Worm (Caenorhabditis elegans) whole organism, young adult: Measurements from ENCODE around the gene C29F9.6.

ENCODE experiments used
- B0019.2 ChIP-seq: fragments of 200-800 bp; sonication (Bioruptor generic); conservative IDR thresholded peaks from 2 replicates; pipeline ENCODE4 v1.3.6; 2022; ENCODE audit warnings: missing genetic modification reagents, missing genetic modification characterization, missing compliant biosample characterization
- D2030.7 ChIP-seq: fragments of 200-800 bp; sonication (Bioruptor generic); IDR thresholded peaks from 2 replicates; pipeline ENCODE4 v1.3.6; 2022; ENCODE audit warnings: missing genetic modification reagents, missing genetic modification characterization, missing compliant biosample characterization
- F22D6.2 ChIP-seq: sonication (generic microtip); optimal IDR thresholded peaks from 2 replicates; lab custom pipeline; 2016; ENCODE audit warnings: mild to moderate bottlenecking, missing genetic modification characterization, missing compliant biosample characterization
- F39B2.1 ChIP-seq: fragments of 200-800 bp; sonication (Bioruptor generic); IDR thresholded peaks from 2 replicates; pipeline ENCODE4 v1.3.6; 2022; ENCODE audit warnings: missing genetic modification reagents, missing genetic modification characterization, missing compliant biosample characterization
- F49E8.2 ChIP-seq: sonication (generic microtip); optimal IDR thresholded peaks from 3 replicates; lab custom pipeline; 2017; ENCODE audit warnings: missing genetic modification characterization, mild to moderate bottlenecking, missing compliant biosample characterization, antibody characterized with exemption, moderate library complexity; ENCODE audit not compliant: insufficient read depth
- F57C9.4 ChIP-seq: sonication (generic microtip); optimal IDR thresholded peaks from 2 replicates; lab custom pipeline; 2017; ENCODE audit warnings: mild to moderate bottlenecking, missing genetic modification characterization, missing compliant biosample characterization
- K11D2.4 ChIP-seq: fragments of 200-800 bp; sonication (Bioruptor generic); IDR thresholded peaks from 2 replicates; pipeline ENCODE4 v1.3.6; 2022; ENCODE audit warnings: missing genetic modification reagents, missing genetic modification characterization, missing compliant biosample characterization
- T07F8.4 ChIP-seq: sonication (generic microtip); optimal IDR thresholded peaks from 2 replicates; lab custom pipeline; 2016; ENCODE audit warnings: mild to moderate bottlenecking, missing genetic modification characterization, moderate library complexity, missing compliant biosample characterization
- T26A5.8 ChIP-seq: sonication (generic microtip); optimal IDR thresholded peaks from 2 replicates; lab custom pipeline; 2016; ENCODE audit warnings: missing genetic modification characterization, missing compliant biosample characterization
- Y79H2A.3 ChIP-seq: fragments of 200-800 bp; sonication (Bioruptor generic); conservative IDR thresholded peaks from 2 replicates; pipeline ENCODE4 v1.3.6; 2022; ENCODE audit warnings: missing genetic modification reagents, missing genetic modification characterization, missing compliant biosample characterization
- Y95B8A.8 ChIP-seq: fragments of 200-800 bp; sonication (Bioruptor generic); IDR thresholded peaks from 2 replicates; pipeline ENCODE4 v1.3.6; 2022; ENCODE audit warnings: missing genetic modification reagents, missing genetic modification characterization, missing compliant biosample characterization
- akir-1 ChIP-seq: fragments of 200-800 bp; sonication (Bioruptor generic); optimal IDR thresholded peaks from 2 replicates; lab custom pipeline; 2018; ENCODE audit warnings: mild to moderate bottlenecking, missing genetic modification characterization, moderate library complexity, missing compliant biosample characterization
- ceh-58 ChIP-seq: fragments of 200-800 bp; sonication (Bioruptor generic); IDR thresholded peaks from 2 replicates; pipeline ENCODE4 v1.3.6; 2022; ENCODE audit warnings: missing genetic modification characterization, missing compliant biosample characterization
- chd-7 ChIP-seq: sonication (generic microtip); optimal IDR thresholded peaks from 2 replicates; lab custom pipeline; 2016; ENCODE audit warnings: mild to moderate bottlenecking, missing genetic modification characterization, moderate library complexity, missing compliant biosample characterization
- die-1 ChIP-seq: sonication (generic microtip); optimal IDR thresholded peaks from 2 replicates; lab custom pipeline; 2016; ENCODE audit warnings: missing genotype, mild to moderate bottlenecking, missing genetic modification characterization, missing compliant biosample characterization
- dpff-1 ChIP-seq: sonication (generic microtip); optimal IDR thresholded peaks from 2 replicates; lab custom pipeline; 2017; ENCODE audit warnings: mild to moderate bottlenecking, missing genetic modification characterization, missing compliant biosample characterization
- dpl-1 ChIP-seq: fragments of 150-350 bp; optimal IDR thresholded peaks from 2 replicates; lab custom pipeline; 2014; ENCODE audit warnings: missing biosample characterization, missing genetic modification reagents, missing genetic modification characterization
- egrh-3 ChIP-seq: fragments of 200-800 bp; sonication (Bioruptor generic); IDR thresholded peaks from 2 replicates; pipeline ENCODE4 v1.3.6; 2022; ENCODE audit warnings: missing genetic modification reagents, missing genetic modification characterization, missing compliant biosample characterization
- ekl-4 ChIP-seq: fragments of 200-800 bp; sonication (Bioruptor generic); IDR thresholded peaks from 2 replicates; pipeline ENCODE4 v1.3.6; 2022; ENCODE audit warnings: missing genetic modification reagents, missing genetic modification characterization, missing compliant biosample characterization
- fkh-3 ChIP-seq: sonication (generic microtip); optimal IDR thresholded peaks from 2 replicates; lab custom pipeline; 2016; ENCODE audit warnings: mild to moderate bottlenecking, missing genetic modification characterization, missing compliant biosample characterization
- hmg-1.2 ChIP-seq: fragments of 200-800 bp; sonication (Bioruptor generic); IDR thresholded peaks from 2 replicates; pipeline ENCODE4 v1.3.6; 2022; ENCODE audit warnings: missing genetic modification reagents, missing genetic modification characterization, missing compliant biosample characterization
- hmg-20 ChIP-seq: fragments of 200-800 bp; sonication (Bioruptor generic); IDR thresholded peaks from 2 replicates; pipeline ENCODE4 v1.3.6; 2022; ENCODE audit warnings: missing genetic modification reagents, missing genetic modification characterization, missing compliant biosample characterization
- hrde-1 ChIP-seq: sonication (generic microtip); optimal IDR thresholded peaks from 2 replicates; lab custom pipeline; 2016; ENCODE audit warnings: missing genetic modification characterization, mild to moderate bottlenecking, missing compliant biosample characterization, moderate library complexity, missing genotype, missing genetic modification reagents, borderline replicate concordance
- lin-26 ChIP-seq: fragments of 200-800 bp; sonication (Bioruptor generic); IDR thresholded peaks from 2 replicates; pipeline ENCODE4 v1.3.6; 2022; ENCODE audit warnings: missing genetic modification reagents, missing genetic modification characterization, missing compliant biosample characterization
- madf-6 ChIP-seq: fragments of 200-800 bp; sonication (Bioruptor generic); IDR thresholded peaks from 2 replicates; pipeline ENCODE4 v1.3.6; 2022; ENCODE audit warnings: missing genetic modification reagents, missing genetic modification characterization, missing compliant biosample characterization
- madf-8 ChIP-seq: fragments of 200-800 bp; sonication (Bioruptor generic); conservative IDR thresholded peaks from 2 replicates; pipeline ENCODE4 v1.3.6; 2022; ENCODE audit warnings: missing genetic modification reagents, missing genetic modification characterization, missing compliant biosample characterization
- nhr-120 ChIP-seq: fragments of 200-800 bp; sonication (Bioruptor generic); IDR thresholded peaks from 2 replicates; pipeline ENCODE4 v1.3.6; 2022; ENCODE audit warnings: missing genetic modification characterization, missing compliant biosample characterization
- nhr-80 ChIP-seq: sonication (generic microtip); optimal IDR thresholded peaks from 2 replicates; lab custom pipeline; 2016; ENCODE audit warnings: missing genetic modification characterization, missing compliant biosample characterization
- rcor-1 ChIP-seq: fragments of 200-800 bp; sonication (Bioruptor generic); IDR thresholded peaks from 2 replicates; pipeline ENCODE4 v1.3.6; 2022; ENCODE audit warnings: missing genetic modification reagents, missing genetic modification characterization, missing compliant biosample characterization
- rec-8 ChIP-seq, 2 experiments: sonication (generic microtip); optimal IDR thresholded peaks; 2 replicates each; lab custom pipeline; 2016; ENCODE audit warnings: mild to moderate bottlenecking in 2 of 2, missing genetic modification characterization in 2 of 2, missing genetic modification reagents in 2 of 2, missing genotype in 2 of 2, missing biosample characterization in 1 of 2, missing compliant biosample characterization in 1 of 2, moderate library complexity in 1 of 2
- rpc-1 ChIP-seq, 2 experiments: fragments of 150-350 bp in 1 of 2; sonication (generic microtip) in 1 of 2; optimal IDR thresholded peaks; 2 replicates each; lab custom pipeline; 2014 to 2018; ENCODE audit warnings: missing biosample characterization in 1 of 2, missing genetic modification characterization in 1 of 2, missing genetic modification reagents in 1 of 2, missing genotype in 1 of 2
- snpc-3.4 ChIP-seq: sonication (generic microtip); optimal IDR thresholded peaks from 2 replicates; lab custom pipeline; 2017; ENCODE audit warnings: missing genetic modification characterization, mild to moderate bottlenecking, missing compliant biosample characterization, antibody characterized with exemption, moderate library complexity, missing genotype, missing genetic modification reagents
- xnd-1 ChIP-seq: sonication (generic microtip); optimal IDR thresholded peaks from 2 replicates; lab custom pipeline; 2016; ENCODE audit warnings: missing genotype, missing genetic modification reagents, missing genetic modification characterization, missing compliant biosample characterization
- zfh-2 ChIP-seq: fragments of 200-800 bp; sonication (Bioruptor generic); conservative IDR thresholded peaks from 2 replicates; pipeline ENCODE4 v1.3.6; 2022; ENCODE audit warnings: missing genetic modification reagents, missing genetic modification characterization, missing compliant biosample characterization
- zim-3 ChIP-seq: sonication (generic microtip); optimal IDR thresholded peaks from 2 replicates; lab custom pipeline; 2017; ENCODE audit warnings: mild to moderate bottlenecking, missing genetic modification characterization, moderate library complexity, missing compliant biosample characterization
- ztf-28 ChIP-seq: fragments of 200-800 bp; sonication (Bioruptor generic); IDR thresholded peaks from 2 replicates; pipeline ENCODE4 v1.3.6; 2022; ENCODE audit warnings: missing genetic modification reagents, missing genetic modification characterization, missing compliant biosample characterization

The C29F9.6 gene

ce11 chrIII:131627-132026, 16.9 kb downstream of the C29F9.6 start (continued):
- no peak for TF ChIP-seq akir-1
- no peak for TF ChIP-seq madf-8 (GFP tag; lab: Robert Waterston, UW)
- TF ChIP-seq hmg-1.2, result peak; percentile 62; the same call in 1 of the 2 replicates
- TF ChIP-seq nhr-80, result peak; percentile 7

ce11 chrIII:132118-132517, 17.4 kb downstream of the C29F9.6 start, which contains the start of gene pals-22:
pals-22 (plus strand) TSS chrIII:132418.
- TF ChIP-seq hmg-1.2 (no peak), F57C9.4 (tag; lab: Kevin White, UChicago) (no peak), rec-8 (tag; optimal IDR thresholded peaks at IDR 0.05; lab: Kevin White, UChicago) (no peak), snpc-3.4 (no peak), dpl-1 (GFP tag; lab: Kevin White, UChicago) (no peak), rcor-1 (GFP tag; lab: Robert Waterston, UW) (no peak), egrh-3 (no peak), T07F8.4 (tag; lab: Kevin White, UChicago) (no peak), B0019.2 (GFP tag; lab: Robert Waterston, UW) (no peak), dpff-1 (tag; lab: Kevin White, UChicago) (no peak), nhr-120 (GFP tag; lab: Robert Waterston, UW) (no peak)

- TF ChIP-seq F22D6.2 (tag; lab: Kevin White, UChicago) (no peak), hmg-20 (GFP tag; lab: Robert Waterston, UW) (no peak)
These were observed 19.5 kb downstream of the C29F9.6 start, which contains the start of gene pals-25 for ce11 chrIII:134194-134593. pals-25 (plus strand) TSS chrIII:134494.

ce11 chrIII:140904-141303, 26.2 kb downstream of the C29F9.6 start, which contains the start of gene fbxb-81:
fbxb-81 (minus strand) TSS chrIII:141217.
- TF ChIP-seq T26A5.8 (tag; lab: Kevin White, UChicago) (no peak), K11D2.4 (GFP tag; lab: Robert Waterston, UW) (no peak)

ce11 chrIII:143121-143520, 28.4 kb downstream of the C29F9.6 start, which contains the start of gene fbxb-82:
fbxb-82 (minus strand) TSS chrIII:143221.
- TF ChIP-seq zim-3 (tag; lab: Kevin White, UChicago) (no peak), die-1 (tag; lab: Kevin White, UChicago) (no peak), Y95B8A.8 (GFP tag; lab: Robert Waterston, UW) (no peak), ztf-28 (no peak), F39B2.1 (GFP tag; lab: Robert Waterston, UW) (no peak), rpc-1 (optimal IDR thresholded peaks at IDR 0.05; lab: Kevin White, UChicago) (no peak), rpc-1 (tag; optimal IDR thresholded peaks at IDR 0.05; lab: Kevin White, UChicago) (no peak), fkh-3 (tag; lab: Kevin White, UChicago) (no peak), chd-7 (tag; lab: Kevin White, UChicago) (no peak), hrde-1 (tag; lab: Kevin White, UChicago) (no peak), lin-26 (GFP tag; lab: Robert Waterston, UW) (no peak), F49E8.2 (tag; lab: Kevin White, UChicago) (no peak), ekl-4 (GFP tag; lab: Robert Waterston, UW) (no peak), D2030.7 (GFP tag; lab: Robert Waterston, UW) (no peak), xnd-1 (tag; lab: Kevin White, UChicago) (no peak), zfh-2 (GFP tag; lab: Robert Waterston, UW) (no peak), T07F8.4 (tag; lab: Kevin White, UChicago) (no peak), ceh-58 (no peak), madf-6 (GFP tag; lab: Robert Waterston, UW) (no peak), Y79H2A.3 (no peak)
- TF ChIP-seq, all 124 proteins: peak for 0
